Worm (Caenorhabditis elegans) whole organism, young adult: ENCODE measurements around the gene ugt-35.

Source experiments
- B0336.3 ChIP-seq: fragments of 200-800 bp; sonication (Bioruptor generic); IDR thresholded peaks from 2 replicates; pipeline ENCODE4 v1.3.6; 2022; ENCODE audit warnings: missing genetic modification characterization, missing compliant biosample characterization
- C06A6.2 ChIP-seq: fragments of 200-800 bp; sonication (Bioruptor generic); conservative IDR thresholded peaks from 2 replicates; pipeline ENCODE4 v1.3.6; 2022; ENCODE audit warnings: missing genetic modification characterization, missing compliant biosample characterization
- F22D6.2 ChIP-seq: sonication (generic microtip); optimal IDR thresholded peaks from 2 replicates; lab custom pipeline; 2016; ENCODE audit warnings: mild to moderate bottlenecking, missing genetic modification characterization, missing compliant biosample characterization
- F49E8.2 ChIP-seq: sonication (generic microtip); optimal IDR thresholded peaks from 3 replicates; lab custom pipeline; 2017; ENCODE audit warnings: missing genetic modification characterization, mild to moderate bottlenecking, missing compliant biosample characterization, antibody characterized with exemption, moderate library complexity; ENCODE audit not compliant: insufficient read depth
- F52B5.7 ChIP-seq: sonication (generic microtip); optimal IDR thresholded peaks from 2 replicates; lab custom pipeline; 2016; ENCODE audit warnings: mild to moderate bottlenecking, missing genetic modification characterization, missing compliant biosample characterization
- F57C9.4 ChIP-seq: sonication (generic microtip); optimal IDR thresholded peaks from 2 replicates; lab custom pipeline; 2017; ENCODE audit warnings: mild to moderate bottlenecking, missing genetic modification characterization, missing compliant biosample characterization
- akir-1 ChIP-seq: fragments of 200-800 bp; sonication (Bioruptor generic); optimal IDR thresholded peaks from 2 replicates; lab custom pipeline; 2018; ENCODE audit warnings: mild to moderate bottlenecking, missing genetic modification characterization, moderate library complexity, missing compliant biosample characterization
- aptf-2 ChIP-seq: fragments of 200-800 bp; sonication (Bioruptor generic); conservative IDR thresholded peaks from 2 replicates; pipeline ENCODE4 v1.3.6; 2022; ENCODE audit warnings: missing genetic modification reagents, missing genetic modification characterization, missing compliant biosample characterization
- aptf-3 ChIP-seq: fragments of 200-800 bp; sonication (Bioruptor generic); IDR thresholded peaks from 2 replicates; pipeline ENCODE4 v1.3.6; 2022; ENCODE audit warnings: missing genetic modification characterization, missing compliant biosample characterization
- athp-1 ChIP-seq: sonication (generic microtip); optimal IDR thresholded peaks from 2 replicates; lab custom pipeline; 2017; ENCODE audit warnings: mild to moderate bottlenecking, missing genetic modification characterization, missing compliant biosample characterization
- attf-5 ChIP-seq: fragments of 200-800 bp; sonication (Bioruptor generic); optimal IDR thresholded peaks from 2 replicates; lab custom pipeline; 2018; ENCODE audit warnings: mild to moderate bottlenecking, missing genetic modification characterization, missing compliant biosample characterization
- bed-2 ChIP-seq: fragments of 200-800 bp; sonication (Bioruptor generic); IDR thresholded peaks from 2 replicates; pipeline ENCODE4 v1.3.6; 2022; ENCODE audit warnings: missing genetic modification reagents, missing genetic modification characterization, missing compliant biosample characterization
- ccch-3 ChIP-seq: fragments of 200-800 bp; sonication (Bioruptor generic); optimal IDR thresholded peaks from 2 replicates; lab custom pipeline; 2018; ENCODE audit warnings: mild to moderate bottlenecking, missing genetic modification characterization, missing compliant biosample characterization
- cebp-1 ChIP-seq, 2 experiments: fragments of 200-800 bp in 1 of 2; sonication (Bioruptor generic) in 1 of 2; sonication (generic microtip) in 1 of 2; IDR thresholded peaks in 1 of 2; optimal IDR thresholded peaks in 1 of 2; 2 replicates each; pipeline versions ENCODE4 v1.3.6 to Lab custom; 2017 to 2022; ENCODE audit warnings: missing compliant biosample characterization in 2 of 2, missing genetic modification characterization in 2 of 2, mild to moderate bottlenecking in 1 of 2, missing genetic modification reagents in 1 of 2, moderate library complexity in 1 of 2
- ceh-40 ChIP-seq: fragments of 200-800 bp; sonication (Bioruptor generic); IDR thresholded peaks from 2 replicates; pipeline ENCODE4 v1.3.6; 2022; ENCODE audit warnings: missing genetic modification characterization, missing compliant biosample characterization
- ceh-79 ChIP-seq: sonication (generic microtip); optimal IDR thresholded peaks from 2 replicates; lab custom pipeline; 2017; ENCODE audit warnings: mild to moderate bottlenecking, missing genetic modification characterization, missing compliant biosample characterization
- ceh-91 ChIP-seq: fragments of 200-800 bp; sonication (Bioruptor generic); IDR thresholded peaks from 2 replicates; pipeline ENCODE4 v1.3.6; 2022; ENCODE audit warnings: missing genetic modification reagents, missing genetic modification characterization, missing compliant biosample characterization
- chd-7 ChIP-seq: sonication (generic microtip); optimal IDR thresholded peaks from 2 replicates; lab custom pipeline; 2016; ENCODE audit warnings: mild to moderate bottlenecking, missing genetic modification characterization, moderate library complexity, missing compliant biosample characterization
- dox-1 ChIP-seq: fragments of 200-800 bp; sonication (Bioruptor generic); IDR thresholded peaks from 2 replicates; pipeline ENCODE4 v1.3.6; 2022; ENCODE audit warnings: missing genetic modification reagents, missing genetic modification characterization, missing compliant biosample characterization
- dpl-1 ChIP-seq: fragments of 150-350 bp; optimal IDR thresholded peaks from 2 replicates; lab custom pipeline; 2014; ENCODE audit warnings: missing biosample characterization, missing genetic modification reagents, missing genetic modification characterization
- efl-1 ChIP-seq: fragments of 150-350 bp; optimal IDR thresholded peaks from 2 replicates; lab custom pipeline; 2014; ENCODE audit warnings: missing biosample characterization, missing genetic modification reagents, missing genetic modification characterization
- egl-18 ChIP-seq: fragments of 200-800 bp; sonication (Bioruptor generic); IDR thresholded peaks from 2 replicates; pipeline ENCODE4 v1.3.6; 2022; ENCODE audit warnings: missing genetic modification reagents, missing genetic modification characterization, missing compliant biosample characterization
- fkh-3 ChIP-seq: sonication (generic microtip); optimal IDR thresholded peaks from 2 replicates; lab custom pipeline; 2016; ENCODE audit warnings: mild to moderate bottlenecking, missing genetic modification characterization, missing compliant biosample characterization
- hlh-26 ChIP-seq: fragments of 200-800 bp; sonication (Bioruptor generic); conservative IDR thresholded peaks from 2 replicates; pipeline ENCODE4 v1.3.6; 2022; ENCODE audit warnings: missing genetic modification reagents, missing genetic modification characterization, missing compliant biosample characterization
- hmg-1.2 ChIP-seq: fragments of 200-800 bp; sonication (Bioruptor generic); IDR thresholded peaks from 2 replicates; pipeline ENCODE4 v1.3.6; 2022; ENCODE audit warnings: missing genetic modification reagents, missing genetic modification characterization, missing compliant biosample characterization
- hmg-20 ChIP-seq: fragments of 200-800 bp; sonication (Bioruptor generic); IDR thresholded peaks from 2 replicates; pipeline ENCODE4 v1.3.6; 2022; ENCODE audit warnings: missing genetic modification reagents, missing genetic modification characterization, missing compliant biosample characterization
- hrde-1 ChIP-seq: sonication (generic microtip); optimal IDR thresholded peaks from 2 replicates; lab custom pipeline; 2016; ENCODE audit warnings: missing genetic modification characterization, mild to moderate bottlenecking, missing compliant biosample characterization, moderate library complexity, missing genotype, missing genetic modification reagents, borderline replicate concordance
- lin-35 ChIP-seq, 3 experiments: fragments of 150-350 bp in 2 of 3; sonication (generic microtip) in 1 of 3; optimal IDR thresholded peaks; 2 replicates each; lab custom pipeline; 2014 to 2018; ENCODE audit warnings: missing biosample characterization in 3 of 3, missing genetic modification characterization in 3 of 3, missing genetic modification reagents in 3 of 3
- lsl-1 ChIP-seq: fragments of 200-800 bp; sonication (Bioruptor generic); optimal IDR thresholded peaks from 2 replicates; lab custom pipeline; 2018; ENCODE audit warnings: mild to moderate bottlenecking, missing genetic modification characterization, moderate library complexity, missing compliant biosample characterization
- madf-10 ChIP-seq: sonication (generic microtip); optimal IDR thresholded peaks from 2 replicates; lab custom pipeline; 2016; ENCODE audit warnings: mild to moderate bottlenecking, missing genetic modification characterization, missing compliant biosample characterization
- madf-6 ChIP-seq: fragments of 200-800 bp; sonication (Bioruptor generic); IDR thresholded peaks from 2 replicates; pipeline ENCODE4 v1.3.6; 2022; ENCODE audit warnings: missing genetic modification reagents, missing genetic modification characterization, missing compliant biosample characterization
- madf-8 ChIP-seq: fragments of 200-800 bp; sonication (Bioruptor generic); conservative IDR thresholded peaks from 2 replicates; pipeline ENCODE4 v1.3.6; 2022; ENCODE audit warnings: missing genetic modification reagents, missing genetic modification characterization, missing compliant biosample characterization
- mxl-1 ChIP-seq: sonication (generic microtip); optimal IDR thresholded peaks from 2 replicates; lab custom pipeline; 2016; ENCODE audit warnings: missing genetic modification characterization, missing compliant biosample characterization
- nhr-179 ChIP-seq: sonication (generic microtip); optimal IDR thresholded peaks from 2 replicates; lab custom pipeline; 2016; ENCODE audit warnings: mild to moderate bottlenecking, missing genetic modification characterization, missing compliant biosample characterization
- nhr-27 ChIP-seq: fragments of 200-800 bp; sonication (Bioruptor generic); optimal IDR thresholded peaks from 2 replicates; lab custom pipeline; 2018; ENCODE audit warnings: mild to moderate bottlenecking, missing genetic modification characterization, moderate library complexity, missing compliant biosample characterization
- nhr-90 ChIP-seq: sonication (generic microtip); optimal IDR thresholded peaks from 2 replicates; lab custom pipeline; 2016; ENCODE audit warnings: missing genotype, mild to moderate bottlenecking, missing genetic modification characterization, missing compliant biosample characterization
- pbrm-1 ChIP-seq: fragments of 200-800 bp; sonication (Bioruptor generic); IDR thresholded peaks from 2 replicates; pipeline ENCODE4 v1.3.6; 2022; ENCODE audit warnings: missing genetic modification reagents, missing genetic modification characterization, missing compliant biosample characterization
- rcor-1 ChIP-seq: fragments of 200-800 bp; sonication (Bioruptor generic); IDR thresholded peaks from 2 replicates; pipeline ENCODE4 v1.3.6; 2022; ENCODE audit warnings: missing genetic modification reagents, missing genetic modification characterization, missing compliant biosample characterization
- repo-1 ChIP-seq: sonication (generic microtip); optimal IDR thresholded peaks from 2 replicates; lab custom pipeline; 2017; ENCODE audit warnings: mild to moderate bottlenecking, missing genetic modification characterization, missing compliant biosample characterization
- sea-2 ChIP-seq: fragments of 200-800 bp; sonication (Bioruptor generic); IDR thresholded peaks from 2 replicates; pipeline ENCODE4 v1.3.6; 2022; ENCODE audit warnings: missing genetic modification characterization, missing compliant biosample characterization
- snpc-3.4 ChIP-seq: sonication (generic microtip); optimal IDR thresholded peaks from 2 replicates; lab custom pipeline; 2017; ENCODE audit warnings: missing genetic modification characterization, mild to moderate bottlenecking, missing compliant biosample characterization, antibody characterized with exemption, moderate library complexity, missing genotype, missing genetic modification reagents
- zfh-2 ChIP-seq: fragments of 200-800 bp; sonication (Bioruptor generic); conservative IDR thresholded peaks from 2 replicates; pipeline ENCODE4 v1.3.6; 2022; ENCODE audit warnings: missing genetic modification reagents, missing genetic modification characterization, missing compliant biosample characterization
- ztf-3 ChIP-seq: fragments of 200-800 bp; sonication (Bioruptor generic); optimal IDR thresholded peaks from 2 replicates; lab custom pipeline; 2018; ENCODE audit warnings: mild to moderate bottlenecking, missing genetic modification characterization, missing compliant biosample characterization

ugt-35 gene

ce11 chrV:10667284-10667683 is 13.2 kb upstream of the ugt-35 start, which contains the start of gene twk-12:
Gene twk-12, plus strand, starts transcription at chrV:10667584.
- TF ChIP-seq egl-18 (GFP tag; lab: Robert Waterston, UW) (no peak), hmg-20 (GFP tag; lab: Robert Waterston, UW) (no peak), sea-2 (GFP tag; lab: Robert Waterston, UW) (no peak), akir-1 (GFP tag; lab: Kevin White, UChicago) (no peak)
- TF ChIP-seq, all 124 proteins: peak for 0

ce11 chrV:10664271-10664670 is 10.2 kb upstream of the ugt-35 start:
- TF ChIP-seq aptf-3 (no peak), C06A6.2 (GFP tag; lab: Robert Waterston, UW) (no peak), pbrm-1 (GFP tag; lab: Robert Waterston, UW) (no peak), ztf-3 (GFP tag; lab: Kevin White, UChicago) (no peak), madf-10 (tag; lab: Kevin White, UChicago) (no peak), bed-2 (GFP tag; lab: Robert Waterston, UW) (no peak), F22D6.2 (tag; lab: Kevin White, UChicago) (no peak), athp-1 (no peak), nhr-179 (tag; lab: Kevin White, UChicago) (no peak), hlh-26 (GFP tag; lab: Robert Waterston, UW) (no peak), ceh-79 (tag; lab: Kevin White, UChicago) (no peak)
- TF ChIP-seq, all 124 proteins: peak for 0

- TF ChIP-seq madf-8 (peak; percentile 40), efl-1 (GFP tag; lab: Kevin White, UChicago) (peak; percentile 71), dpl-1 (GFP tag; lab: Kevin White, UChicago) (peak; percentile 14), mxl-1 (tag; lab: Kevin White, UChicago) (no peak)
Observed at ce11 chrV:10662000-10662399, 7.9 kb upstream of the ugt-35 start.

- TF ChIP-seq B0336.3 (no peak), fkh-3 (tag; lab: Kevin White, UChicago) (no peak), F57C9.4 (tag; lab: Kevin White, UChicago) (no peak), chd-7 (tag; lab: Kevin White, UChicago) (no peak), zfh-2 (no peak), nhr-90 (tag; lab: Kevin White, UChicago) (no peak), attf-5 (peak; percentile 64), ceh-91 (GFP tag; lab: Robert Waterston, UW) (peak; percentile 47; the same call in 1 of the 2 replicates), ccch-3 (no peak), dox-1 (GFP tag; lab: Robert Waterston, UW) (no peak), aptf-2 (GFP tag; lab: Robert Waterston, UW) (no peak), hmg-1.2 (GFP tag; lab: Robert Waterston, UW) (no peak), F52B5.7 (no peak), madf-8 (peak; percentile 55), madf-6 (GFP tag; lab: Robert Waterston, UW) (peak; percentile 76), repo-1 (tag; lab: Kevin White, UChicago) (no peak), snpc-3.4 (tag; lab: Kevin White, UChicago) (no peak), hrde-1 (no peak), lin-35 (GFP tag; optimal IDR thresholded peaks at IDR 0.05; lab: Kevin White, UChicago) (no peak), ceh-40 (GFP tag; lab: Robert Waterston, UW) (no peak), nhr-27 (tag; lab: Kevin White, UChicago) (no peak), ceh-79 (tag; lab: Kevin White, UChicago) (no peak), hlh-26 (GFP tag; lab: Robert Waterston, UW) (no peak), lsl-1 (GFP tag; lab: Kevin White, UChicago) (peak; percentile 51), rcor-1 (GFP tag; lab: Robert Waterston, UW) (no peak), cebp-1 (GFP tag; IDR thresholded peaks at IDR 0.05; lab: Robert Waterston, UW) (no peak), cebp-1 (tag; optimal IDR thresholded peaks at IDR 0.05; lab: Kevin White, UChicago) (no peak), F49E8.2 (tag; lab: Kevin White, UChicago) (no peak)
Observed at ce11 chrV:10661417-10661945, 7.4 kb upstream of the ugt-35 start, which contains the start of gene sqv-4. Gene sqv-4, minus strand, starts transcription at chrV:10661467.
